Worm (Caenorhabditis elegans): Measurements from ENCODE around the gene vit-4.

ce11 chrX:3526712-3527111 is 37.1 kb downstream of the vit-4 start:
- TF ChIP-seq mdl-1 (tag; optimal IDR thresholded peaks at IDR 0.05) (no peak), aly-2 (tag; optimal IDR thresholded peaks at IDR 0.05) (no peak), pha-4 (tag; optimal IDR thresholded peaks at IDR 0.05) (no peak), lin-15B (tag; optimal IDR thresholded peaks at IDR 0.05) (no peak), ceh-16 (tag; optimal IDR thresholded peaks at IDR 0.05) (no peak), skn-1 (tag; optimal IDR thresholded peaks at IDR 0.05) (no peak), nhr-12 (tag; optimal IDR thresholded peaks at IDR 0.05) (no peak), unc-62 (GFP tag; optimal IDR thresholded peaks at IDR 0.05) (no peak), lin-39 (tag; optimal IDR thresholded peaks at IDR 0.05) (no peak), hmg-11 (tag; optimal IDR thresholded peaks at IDR 0.05) (no peak), R02D3.7 (tag; optimal IDR thresholded peaks at IDR 0.05) (no peak), elt-3 (tag; optimal IDR thresholded peaks at IDR 0.05) (no peak), ztf-4 (tag; optimal IDR thresholded peaks at IDR 0.05) (no peak), nhr-77 (tag; optimal IDR thresholded peaks at IDR 0.05) (no peak)

All from whole organism, L3 larva.